Fruit fly (Drosophila melanogaster): ENCODE measurements around the gene Dnz1.

The Dnz1 gene

dm6 chr2L:10858064-10859047 is 1.9 kb upstream of the Dnz1 start, which contains the start of the genes aurB and Stam (continued):
- no peak for TF ChIP-seq CG8359 (GFP tag; optimal IDR thresholded peaks at IDR 0.05; ENCODE audit: borderline replicate concordance)
- no peak for TF ChIP-seq GATAe (GFP tag; conservative IDR thresholded peaks at IDR 0.05)
- no peak for TF ChIP-seq CG10462 (GFP tag; optimal IDR thresholded peaks at IDR 0.05)
- TF ChIP-seq grau (tag; optimal IDR thresholded peaks at IDR 0.05): peak; percentile 74
- TF ChIP-seq TFAM (GFP tag; optimal IDR thresholded peaks at IDR 0.05): no peak
- no peak for TF ChIP-seq CG4730 (GFP tag; IDR thresholded peaks at IDR 0.05)
- TF ChIP-seq pum (GFP tag; optimal IDR thresholded peaks at IDR 0.05): no peak
- no peak for TF ChIP-seq CG17612 (GFP tag; IDR thresholded peaks at IDR 0.05)
- peak; percentile 81 for TF ChIP-seq row (GFP tag; IDR thresholded peaks at IDR 0.05)
- peak; percentile 75 for TF ChIP-seq grn (GFP tag; optimal IDR thresholded peaks at IDR 0.05)
- no peak for TF ChIP-seq rib (GFP tag; IDR thresholded peaks at IDR 0.05)
- TF ChIP-seq CG8765 (GFP tag; IDR thresholded peaks at IDR 0.05): no peak
- no peak for TF ChIP-seq CG16813 (GFP tag; IDR thresholded peaks at IDR 0.05; ENCODE audit: partially characterized antibody)
- TF ChIP-seq bsh (GFP tag; optimal IDR thresholded peaks at IDR 0.05): peak in 1 of 2 experiments; percentile 62
- TF ChIP-seq lbe (GFP tag; optimal IDR thresholded peaks at IDR 0.05): peak; percentile 8
- peak in 1 of 3 experiments; percentile 64 for TF ChIP-seq lola (GFP tag; optimal IDR thresholded peaks at IDR 0.05)
- TF ChIP-seq CG6791 (GFP tag; IDR thresholded peaks at IDR 0.05; ENCODE audit: partially characterized antibody): no peak
- 0 out of 2 replicates have a peak, but pooled peaks have one; percentile 27 for TF ChIP-seq MBD-R2 (GFP tag; IDR thresholded peaks at IDR 0.05)
- no peak for TF ChIP-seq Oaz (GFP tag; IDR thresholded peaks at IDR 0.05)
- TF ChIP-seq Fer1 (GFP tag; optimal IDR thresholded peaks at IDR 0.05): peak; percentile 16
- no peak for TF ChIP-seq pita (GFP tag; optimal IDR thresholded peaks at IDR 0.05)
- TF ChIP-seq CG1832 (GFP tag; optimal IDR thresholded peaks at IDR 0.05): no peak
- TF ChIP-seq CG12659 (GFP tag; optimal IDR thresholded peaks at IDR 0.05): peak; percentile 77
- TF ChIP-seq Jarid2 (GFP tag; optimal IDR thresholded peaks at IDR 0.05): no peak
- peak; percentile 75 for TF ChIP-seq CG17829 (tag; optimal IDR thresholded peaks at IDR 0.05)
- peak; percentile 45 for TF ChIP-seq CG10543 (GFP tag; optimal IDR thresholded peaks at IDR 0.05)
- no peak for TF ChIP-seq ash1 (GFP tag; optimal IDR thresholded peaks at IDR 0.05)
- peak in 1 of 2 experiments; percentile 43 for TF ChIP-seq dpn (GFP tag; optimal IDR thresholded peaks at IDR 0.05)
- no peak for TF ChIP-seq CG7987 (GFP tag; optimal IDR thresholded peaks at IDR 0.05)
- no peak for TF ChIP-seq wdn (GFP tag; IDR thresholded peaks at IDR 0.05)
- TF ChIP-seq Kr (GFP tag; optimal IDR thresholded peaks at IDR 0.05): no peak
- peak; percentile 86 for TF ChIP-seq Myb (GFP tag; optimal IDR thresholded peaks at IDR 0.05)
- no peak for TF ChIP-seq repo (GFP tag; optimal IDR thresholded peaks at IDR 0.05)
- TF ChIP-seq CG34224 (GFP tag; IDR thresholded peaks at IDR 0.05; ENCODE audit: partially characterized antibody): no peak
- TF ChIP-seq CG8281 (tag; optimal IDR thresholded peaks at IDR 0.05): peak; percentile 29
- no peak for TF ChIP-seq cad (GFP tag; optimal IDR thresholded peaks at IDR 0.05)
- TF ChIP-seq CG4360 (GFP tag; IDR thresholded peaks at IDR 0.05): no peak
- peak; percentile 48 for TF ChIP-seq twi (tag; optimal IDR thresholded peaks at IDR 0.05)
- no peak for TF ChIP-seq Scr (GFP tag; IDR thresholded peaks at IDR 0.05; ENCODE audit: partially characterized antibody)
- TF ChIP-seq Dad (GFP tag; optimal IDR thresholded peaks at IDR 0.05): no peak
- no peak for TF ChIP-seq CTCF (GFP tag; optimal IDR thresholded peaks at IDR 0.05)
- TF ChIP-seq mam (GFP tag; optimal IDR thresholded peaks at IDR 0.05): no peak
- TF ChIP-seq CG4854 (GFP tag; optimal IDR thresholded peaks at IDR 0.05): no peak
- peak; percentile 64 for TF ChIP-seq Ssrp (tag; optimal IDR thresholded peaks at IDR 0.05)
- no peak for TF ChIP-seq Hr39 (optimal IDR thresholded peaks at IDR 0.05)
- TF ChIP-seq Fer3 (tag; optimal IDR thresholded peaks at IDR 0.05): peak; percentile 56
- no peak for TF ChIP-seq Bdp1 (GFP tag; optimal IDR thresholded peaks at IDR 0.05)
- TF ChIP-seq emc (GFP tag; optimal IDR thresholded peaks at IDR 0.05): no peak
- no peak for TF ChIP-seq Dbx (GFP tag; IDR thresholded peaks at IDR 0.05)
